Fruit fly (Drosophila melanogaster) whole organism, embryonic: ENCODE measurements around the gene Girdin.

ENCODE experiments used
- Antp ChIP-seq: fragments of 200-800 bp; sonication (Bioruptor generic); optimal IDR thresholded peaks from 3 replicates; lab custom pipeline; 2016; ENCODE audit warnings: missing biosample characterization, missing genetic modification characterization
- Atf3 ChIP-seq: fragments of 200-800 bp; sonication (Bioruptor generic); optimal IDR thresholded peaks from 3 replicates; lab custom pipeline; 2016; ENCODE audit warnings: missing biosample characterization, missing genetic modification characterization
- CG10147 ChIP-seq: fragments of 200-800 bp; sonication (Bioruptor generic); optimal IDR thresholded peaks from 2 replicates; lab custom pipeline; 2019; ENCODE audit warnings: missing biosample characterization, mild to moderate bottlenecking, missing genetic modification characterization, moderate library complexity
- CG10321 ChIP-seq: fragments of 200-800 bp; sonication (Bioruptor generic); IDR thresholded peaks from 2 replicates; pipeline ENCODE4 v1.3.6; 2022; ENCODE audit warnings: missing biosample characterization, missing genetic modification characterization
- CG10565 ChIP-seq: fragments of 200-800 bp; sonication (Bioruptor generic); optimal IDR thresholded peaks from 3 replicates; lab custom pipeline; 2016; ENCODE audit warnings: missing biosample characterization, mild to moderate bottlenecking, missing genetic modification characterization
- CG11456 ChIP-seq: fragments of 200-800 bp; sonication (Bioruptor generic); IDR thresholded peaks from 3 replicates; pipeline ENCODE4 v1.3.6; 2022; ENCODE audit warnings: missing biosample characterization, missing genetic modification characterization
- CG13287 ChIP-seq: fragments of 200-800 bp; sonication (Bioruptor generic); IDR thresholded peaks from 2 replicates; pipeline ENCODE4 v1.3.6; 2022; ENCODE audit warnings: missing biosample characterization, missing genetic modification characterization; ENCODE audit not compliant: partially characterized antibody
- CG14667 ChIP-seq: fragments of 200-800 bp; sonication (Bioruptor generic); IDR thresholded peaks from 2 replicates; pipeline ENCODE4 v1.3.6; 2022; ENCODE audit warnings: missing biosample characterization, missing genetic modification characterization
- CG1647 ChIP-seq: fragments of 200-800 bp; sonication (Bioruptor generic); optimal IDR thresholded peaks from 3 replicates; lab custom pipeline; 2016; ENCODE audit warnings: missing biosample characterization, missing genetic modification characterization
- CG17328 ChIP-seq: fragments of 200-800 bp; sonication (Bioruptor generic); IDR thresholded peaks from 2 replicates; pipeline ENCODE4 v1.3.6; 2022; ENCODE audit warnings: missing biosample characterization, missing genetic modification characterization
- CG17361 ChIP-seq: fragments of 200-800 bp; sonication (Bioruptor generic); IDR thresholded peaks from 3 replicates; pipeline ENCODE4 v1.3.6; 2022; ENCODE audit warnings: missing biosample characterization, missing genetic modification characterization
- CG18011 ChIP-seq: fragments of 200-800 bp; sonication (Bioruptor generic); optimal IDR thresholded peaks from 2 replicates; lab custom pipeline; 2017; ENCODE audit warnings: missing biosample characterization, missing genetic modification characterization, mild to moderate bottlenecking, moderate library complexity, missing genotype
- CG1832 ChIP-seq: fragments of 200-800 bp; sonication (Bioruptor generic); optimal IDR thresholded peaks from 2 replicates; lab custom pipeline; 2017; ENCODE audit warnings: missing biosample characterization, mild to moderate bottlenecking, missing genetic modification characterization, inconsistent platforms
- CG33557 ChIP-seq: fragments of 200-800 bp; sonication (Bioruptor generic); optimal IDR thresholded peaks from 2 replicates; lab custom pipeline; 2019; ENCODE audit warnings: missing biosample characterization, mild to moderate bottlenecking, missing genetic modification characterization, moderate library complexity
- CG34224 ChIP-seq: fragments of 200-800 bp; sonication (Bioruptor generic); IDR thresholded peaks from 3 replicates; pipeline ENCODE4 v1.3.6; 2022; ENCODE audit warnings: missing biosample characterization, missing genetic modification characterization; ENCODE audit not compliant: partially characterized antibody
- CG4360 ChIP-seq: fragments of 200-800 bp; sonication (Bioruptor generic); IDR thresholded peaks from 2 replicates; pipeline ENCODE4 v1.3.6; 2022; ENCODE audit warnings: missing biosample characterization, missing genetic modification characterization
- CG4404 ChIP-seq: fragments of 200-800 bp; sonication (Bioruptor generic); IDR thresholded peaks from 2 replicates; pipeline ENCODE4 v1.3.6; 2022; ENCODE audit warnings: missing biosample characterization, missing genetic modification characterization
- CG6654 ChIP-seq: fragments of 200-800 bp; sonication (Bioruptor generic); optimal IDR thresholded peaks from 2 replicates; lab custom pipeline; 2017; ENCODE audit warnings: missing biosample characterization, mild to moderate bottlenecking, missing genetic modification characterization
- CG6765 ChIP-seq: fragments of 200-800 bp; sonication (Bioruptor generic); optimal IDR thresholded peaks from 3 replicates; lab custom pipeline; 2017; ENCODE audit warnings: missing biosample characterization, mild to moderate bottlenecking, missing genetic modification characterization
- CG9797 ChIP-seq: fragments of 200-800 bp; sonication (Bioruptor generic); optimal IDR thresholded peaks from 3 replicates; lab custom pipeline; 2018; ENCODE audit warnings: missing biosample characterization, mild to moderate bottlenecking, missing genetic modification characterization
- CG9932 ChIP-seq: fragments of 200-800 bp; sonication (Bioruptor generic); IDR thresholded peaks from 2 replicates; pipeline ENCODE4 v1.3.6; 2022; ENCODE audit warnings: missing biosample characterization, missing genetic modification characterization
- D19A ChIP-seq: fragments of 200-800 bp; optimal IDR thresholded peaks from 3 replicates; lab custom pipeline; 2019; ENCODE audit warnings: missing biosample characterization, mild to moderate bottlenecking, missing genetic modification characterization, moderate library complexity
- Doc2 ChIP-seq: fragments of 200-800 bp; sonication (Bioruptor generic); IDR thresholded peaks from 2 replicates; pipeline ENCODE4 v1.3.6; 2022; ENCODE audit warnings: missing biosample characterization, missing genetic modification characterization
- Fer3 ChIP-seq: fragments of 200-800 bp; sonication (Bioruptor generic); optimal IDR thresholded peaks from 2 replicates; lab custom pipeline; 2018; ENCODE audit warnings: missing biosample characterization, mild to moderate bottlenecking, missing genetic modification characterization, moderate library complexity
- H15 ChIP-seq: fragments of 200-800 bp; sonication (Bioruptor generic); IDR thresholded peaks from 3 replicates; pipeline ENCODE4 v1.3.6; 2022; ENCODE audit warnings: missing biosample characterization, missing genetic modification characterization
- Hr51 ChIP-seq, 2 experiments: fragments of 200-800 bp; sonication (Bioruptor generic); optimal IDR thresholded peaks; 2 replicates in 1 of 2; 3 replicates in 1 of 2; lab custom pipeline; 2016 to 2018; ENCODE audit warnings: missing biosample characterization in 2 of 2, missing genetic modification characterization in 2 of 2, mild to moderate bottlenecking in 1 of 2, moderate library complexity in 1 of 2
- Kr ChIP-seq: fragments of 200-800 bp; sonication (Bioruptor generic); optimal IDR thresholded peaks from 2 replicates; lab custom pipeline; 2017; ENCODE audit warnings: missing biosample characterization, mild to moderate bottlenecking, missing genetic modification characterization
- NK7.1 ChIP-seq: fragments of 200-800 bp; sonication (Bioruptor generic); optimal IDR thresholded peaks from 3 replicates; lab custom pipeline; 2016; ENCODE audit warnings: missing biosample characterization, missing genetic modification characterization
- Poxn ChIP-seq: fragments of 200-800 bp; sonication (Bioruptor generic); IDR thresholded peaks from 2 replicates; pipeline ENCODE4 v1.3.6; 2022; ENCODE audit warnings: missing biosample characterization, missing genetic modification characterization
- Ravus ChIP-seq: fragments of 200-800 bp; sonication (Bioruptor generic); IDR thresholded peaks from 2 replicates; pipeline ENCODE4 v1.3.6; 2022; ENCODE audit warnings: missing biosample characterization, missing genetic modification characterization
- Sry-δ ChIP-seq: fragments of 200-800 bp; sonication (Bioruptor generic); optimal IDR thresholded peaks from 2 replicates; lab custom pipeline; 2016; ENCODE audit warnings: missing biosample characterization, missing genetic modification characterization
- TFAM ChIP-seq: fragments of 200-800 bp; sonication (Bioruptor generic); optimal IDR thresholded peaks from 2 replicates; lab custom pipeline; 2017; ENCODE audit warnings: missing biosample characterization, missing genetic modification characterization, inconsistent platforms
- aop ChIP-seq: fragments of 200-800 bp; sonication (Bioruptor generic); IDR thresholded peaks from 2 replicates; pipeline ENCODE4 v1.3.6; 2022; ENCODE audit warnings: missing biosample characterization, missing genetic modification characterization
- br ChIP-seq: fragments of >200 bp; optimal IDR thresholded peaks from 2 replicates; lab custom pipeline; 2017
- cad ChIP-seq: fragments of >200 bp; optimal IDR thresholded peaks from 2 replicates; lab custom pipeline; 2017; ENCODE audit warnings: missing biosample characterization, missing genetic modification characterization
- ci ChIP-seq: fragments of 200-800 bp; sonication (Bioruptor generic); IDR thresholded peaks from 3 replicates; pipeline ENCODE4 v1.3.6; 2022; ENCODE audit warnings: missing biosample characterization, missing genetic modification characterization
- dati ChIP-seq: fragments of 200-800 bp; sonication (Bioruptor generic); IDR thresholded peaks from 2 replicates; pipeline ENCODE4 v1.3.6; 2022; ENCODE audit warnings: missing biosample characterization, missing genetic modification characterization
- gcm ChIP-seq: fragments of 200-800 bp; sonication (Bioruptor generic); optimal IDR thresholded peaks from 2 replicates; lab custom pipeline; 2019; ENCODE audit warnings: missing biosample characterization, mild to moderate bottlenecking, missing genetic modification characterization, moderate library complexity
- gt ChIP-seq: fragments of 200-800 bp; sonication (Bioruptor generic); IDR thresholded peaks from 2 replicates; pipeline ENCODE4 v1.3.6; 2022; ENCODE audit warnings: missing biosample characterization, missing genetic modification characterization
- kni ChIP-seq: fragments of 200-800 bp; sonication (Bioruptor generic); optimal IDR thresholded peaks from 3 replicates; lab custom pipeline; 2017; ENCODE audit warnings: mild to moderate bottlenecking, missing biosample characterization, missing genetic modification reagents, missing genetic modification characterization
- knrl ChIP-seq: fragments of 200-800 bp; sonication (Bioruptor generic); IDR thresholded peaks from 3 replicates; pipeline ENCODE4 v1.3.6; 2022; ENCODE audit warnings: missing biosample characterization, missing genetic modification characterization; ENCODE audit not compliant: partially characterized antibody
- nom ChIP-seq: fragments of 200-800 bp; sonication (Bioruptor generic); optimal IDR thresholded peaks from 2 replicates; lab custom pipeline; 2017; ENCODE audit warnings: missing biosample characterization, missing genetic modification characterization, mild to moderate bottlenecking, moderate library complexity, missing genetic modification reagents
- p53 ChIP-seq: fragments of 200-800 bp; sonication (Bioruptor generic); optimal IDR thresholded peaks from 2 replicates; lab custom pipeline; 2016; ENCODE audit warnings: missing biosample characterization, missing genetic modification characterization
- peb ChIP-seq: fragments of 200-800 bp; sonication (Bioruptor generic); IDR thresholded peaks from 2 replicates; pipeline ENCODE4 v1.3.6; 2022; ENCODE audit warnings: missing biosample characterization, missing genetic modification characterization
- ro ChIP-seq: fragments of 200-800 bp; sonication (Bioruptor generic); IDR thresholded peaks from 2 replicates; pipeline ENCODE4 v1.3.6; 2022; ENCODE audit warnings: missing biosample characterization, missing genetic modification characterization
- ssp ChIP-seq: fragments of 200-800 bp; sonication (Bioruptor generic); IDR thresholded peaks from 2 replicates; pipeline ENCODE4 v1.3.6; 2022; ENCODE audit warnings: missing biosample characterization, missing genetic modification characterization
- tx ChIP-seq: fragments of 200-800 bp; sonication (Bioruptor generic); optimal IDR thresholded peaks from 2 replicates; lab custom pipeline; 2016; ENCODE audit warnings: missing biosample characterization, missing genetic modification characterization
- zfh1 ChIP-seq: fragments of 200-800 bp; sonication (Bioruptor generic); IDR thresholded peaks from 3 replicates; pipeline ENCODE4 v1.3.6; 2022; ENCODE audit warnings: missing biosample characterization, missing genetic modification characterization

Girdin gene

dm6 chr3L:3198447-3199402 lies 20.0 kb downstream of the Girdin start, which contains the start of the genes CG32276 and gry (continued):
- TF ChIP-seq CG10321 (GFP tag; lab: Robert Waterston, UW), result no peak
- peak; percentile 35; the same call in 1 of the 2 replicates for TF ChIP-seq gt (GFP tag; lab: Robert Waterston, UW)
- no peak for TF ChIP-seq gcm (GFP tag; lab: Kevin White, UChicago)
- no peak for TF ChIP-seq CG6654 (GFP tag; lab: Kevin White, UChicago)
- no peak for TF ChIP-seq CG10147 (GFP tag; lab: Kevin White, UChicago)
- peak; percentile 66; the same call in 2 of the 3 replicates for TF ChIP-seq ci (GFP tag; lab: Robert Waterston, UW)
- peak; percentile 46 for TF ChIP-seq ssp
- no peak for TF ChIP-seq Doc2 (GFP tag; lab: Robert Waterston, UW)
- peak; percentile 78 for TF ChIP-seq CG17328 (GFP tag; lab: Robert Waterston, UW)
- no peak for TF ChIP-seq CG1832
- peak; percentile 67 for TF ChIP-seq tx (GFP tag; lab: Kevin White, UChicago)
- TF ChIP-seq ro (GFP tag; lab: Robert Waterston, UW), result 0 out of 2 replicates have a peak, but pooled peaks have one; percentile 16
- TF ChIP-seq Hr51 (GFP tag; optimal IDR thresholded peaks at IDR 0.05; lab: Kevin White, UChicago), result peak in 1 of 2 experiments; percentile 78
- peak; percentile 63 for TF ChIP-seq Atf3 (GFP tag; lab: Kevin White, UChicago)
- TF ChIP-seq CG4360, result peak; percentile 55; the same call in 1 of the 2 replicates
- TF ChIP-seq CG9932 (GFP tag; lab: Robert Waterston, UW), result peak; percentile 88
- no peak for TF ChIP-seq aop (GFP tag; lab: Robert Waterston, UW)
- TF ChIP-seq CG33557 (GFP tag; lab: Kevin White, UChicago), result peak; percentile 54
- no peak for TF ChIP-seq cad (GFP tag; lab: Kevin White, UChicago)
- peak; percentile 62 for TF ChIP-seq Poxn (GFP tag; lab: Robert Waterston, UW)
- no peak for TF ChIP-seq kni (GFP tag; lab: Kevin White, UChicago)
- peak; percentile 26 for TF ChIP-seq CG10565 (GFP tag; lab: Kevin White, UChicago)
- peak; percentile 58 for TF ChIP-seq p53 (GFP tag; lab: Kevin White, UChicago)
- TF ChIP-seq H15 (GFP tag; lab: Robert Waterston, UW), result peak; percentile 63; the same call in 2 of the 3 replicates
- peak; percentile 84 for TF ChIP-seq nom (GFP tag; lab: Kevin White, UChicago)
- TF ChIP-seq CG13287 (GFP tag; lab: Robert Waterston, UW), result peak; percentile 63; the same call in 1 of the 2 replicates
- peak; percentile 79 for TF ChIP-seq Antp (GFP tag; lab: Kevin White, UChicago)
- peak; percentile 33; the same call in 1 of the 2 replicates for TF ChIP-seq CG4404 (GFP tag; lab: Robert Waterston, UW)
- peak; percentile 33 for TF ChIP-seq NK7.1 (GFP tag; lab: Kevin White, UChicago)
- peak; percentile 77 for TF ChIP-seq Sry-δ (GFP tag; lab: Kevin White, UChicago)
- TF ChIP-seq Ravus (GFP tag; lab: Robert Waterston, UW), result no peak
- no peak; the same call in 2 of the 3 replicates for TF ChIP-seq CG17361 (GFP tag; lab: Robert Waterston, UW)
- no peak for TF ChIP-seq br (lab: Kevin White, UChicago)
- peak; percentile 82 for TF ChIP-seq CG11456 (GFP tag; lab: Robert Waterston, UW)
- TF ChIP-seq CG18011 (GFP tag; lab: Kevin White, UChicago), result peak; percentile 49
- TF ChIP-seq Kr (GFP tag; lab: Kevin White, UChicago), result no peak
- peak; percentile 67; the same call in 2 of the 3 replicates for TF ChIP-seq zfh1
- no peak; the same call in 2 of the 3 replicates for TF ChIP-seq CG34224 (GFP tag; lab: Robert Waterston, UW)
- TF ChIP-seq CG9797 (GFP tag; lab: Kevin White, UChicago), result peak; percentile 96
- TF ChIP-seq knrl (GFP tag; lab: Robert Waterston, UW), result peak; percentile 62
- TF ChIP-seq Fer3 (tag; lab: Kevin White, UChicago), result peak; percentile 72
- peak; percentile 51; the same call in 1 of the 2 replicates for TF ChIP-seq CG14667
- no peak for TF ChIP-seq CG6765
- TF ChIP-seq TFAM (GFP tag; lab: Kevin White, UChicago), result peak; percentile 5
- no peak for TF ChIP-seq peb
- TF ChIP-seq dati, result peak; percentile 48; the same call in 1 of the 2 replicates
- TF ChIP-seq CG1647 (GFP tag; lab: Kevin White, UChicago), result peak; percentile 79
- TF ChIP-seq D19A (tag; lab: Kevin White, UChicago), result no peak
